Fruit fly (Drosophila melanogaster) whole organism, embryonic: ENCODE results near the gene Pif1B.
A peak's percentile ranks its signal among the peaks of the same experiment; 100 is the strongest.

ENCODE experiments used
- Atf3 ChIP-seq: fragments of 200-800 bp; sonication (Bioruptor generic); optimal IDR thresholded peaks from 3 replicates; lab custom pipeline; 2016; ENCODE audit warnings: missing biosample characterization, missing genetic modification characterization
- Bteb2 ChIP-seq: fragments of 200-800 bp; sonication (Bioruptor generic); optimal IDR thresholded peaks from 2 replicates; lab custom pipeline; 2016; ENCODE audit warnings: missing biosample characterization, missing genetic modification characterization
- CG14014 ChIP-seq: fragments of 200-800 bp; sonication (Bioruptor generic); IDR thresholded peaks from 2 replicates; pipeline ENCODE4 v1.3.6; 2022; ENCODE audit warnings: missing biosample characterization, missing genetic modification characterization
- CG14050 ChIP-seq: fragments of 200-800 bp; sonication (Bioruptor generic); IDR thresholded peaks from 3 replicates; pipeline ENCODE4 v1.3.6; 2022; ENCODE audit warnings: missing biosample characterization, missing genetic modification characterization
- CG15479 ChIP-seq: fragments of 200-800 bp; sonication (Bioruptor generic); optimal IDR thresholded peaks from 3 replicates; lab custom pipeline; 2019; ENCODE audit warnings: missing biosample characterization, mild to moderate bottlenecking, missing genetic modification characterization, moderate library complexity
- CG15696 ChIP-seq: fragments of 200-800 bp; sonication (Bioruptor generic); optimal IDR thresholded peaks from 2 replicates; lab custom pipeline; 2019; ENCODE audit warnings: missing biosample characterization, mild to moderate bottlenecking, missing genetic modification characterization, moderate library complexity
- CG1647 ChIP-seq: fragments of 200-800 bp; sonication (Bioruptor generic); optimal IDR thresholded peaks from 3 replicates; lab custom pipeline; 2016; ENCODE audit warnings: missing biosample characterization, missing genetic modification characterization
- CG17612 ChIP-seq: fragments of 200-800 bp; sonication (Bioruptor generic); IDR thresholded peaks from 2 replicates; pipeline ENCODE4 v1.3.6; 2022; ENCODE audit warnings: missing biosample characterization, missing genetic modification characterization
- CG1832 ChIP-seq: fragments of 200-800 bp; sonication (Bioruptor generic); optimal IDR thresholded peaks from 2 replicates; lab custom pipeline; 2017; ENCODE audit warnings: missing biosample characterization, mild to moderate bottlenecking, missing genetic modification characterization, inconsistent platforms
- CG30020 ChIP-seq: fragments of 200-800 bp; optimal IDR thresholded peaks from 2 replicates; lab custom pipeline; 2019; ENCODE audit warnings: missing biosample characterization, mild to moderate bottlenecking, missing genetic modification characterization, moderate library complexity
- CG31388 ChIP-seq: fragments of 200-800 bp; sonication (Bioruptor generic); optimal IDR thresholded peaks from 2 replicates; lab custom pipeline; 2016; ENCODE audit warnings: missing biosample characterization, missing genetic modification characterization
- CG3163 ChIP-seq: fragments of 200-800 bp; sonication (Bioruptor generic); optimal IDR thresholded peaks from 3 replicates; lab custom pipeline; 2016; ENCODE audit warnings: missing biosample characterization, missing genetic modification characterization
- CG3281 ChIP-seq: fragments of 200-800 bp; sonication (Bioruptor generic); optimal IDR thresholded peaks from 3 replicates; lab custom pipeline; 2017; ENCODE audit warnings: missing biosample characterization, mild to moderate bottlenecking, missing genetic modification characterization
- CG4360 ChIP-seq: fragments of 200-800 bp; sonication (Bioruptor generic); IDR thresholded peaks from 2 replicates; pipeline ENCODE4 v1.3.6; 2022; ENCODE audit warnings: missing biosample characterization, missing genetic modification characterization
- CG4617 ChIP-seq: fragments of 200-800 bp; sonication (Bioruptor generic); optimal IDR thresholded peaks from 3 replicates; lab custom pipeline; 2016; ENCODE audit warnings: missing biosample characterization, missing genetic modification characterization, borderline replicate concordance
- CG5245 ChIP-seq: fragments of 200-800 bp; sonication (Bioruptor generic); optimal IDR thresholded peaks from 3 replicates; lab custom pipeline; 2016; ENCODE audit warnings: missing biosample characterization, missing genetic modification characterization
- CG6175 ChIP-seq: fragments of 200-800 bp; sonication (Bioruptor generic); IDR thresholded peaks from 3 replicates; pipeline ENCODE4 v1.3.6; 2022; ENCODE audit warnings: missing biosample characterization, missing genetic modification characterization
- CG8388 ChIP-seq: fragments of 200-800 bp; sonication (Bioruptor generic); optimal IDR thresholded peaks from 2 replicates; lab custom pipeline; 2019; ENCODE audit warnings: missing biosample characterization, mild to moderate bottlenecking, missing genetic modification characterization, moderate library complexity
- CG9932 ChIP-seq: fragments of 200-800 bp; sonication (Bioruptor generic); IDR thresholded peaks from 2 replicates; pipeline ENCODE4 v1.3.6; 2022; ENCODE audit warnings: missing biosample characterization, missing genetic modification characterization
- CHES-1-like ChIP-seq: fragments of 200-800 bp; sonication (Bioruptor generic); optimal IDR thresholded peaks from 2 replicates; lab custom pipeline; 2016; ENCODE audit warnings: missing biosample characterization, missing genetic modification characterization
- D ChIP-seq, 2 experiments: fragments of 200-800 bp in 1 of 2; fragments of >200 bp in 1 of 2; sonication (Bioruptor generic) in 1 of 2; optimal IDR thresholded peaks; 2 replicates in 1 of 2; 3 replicates in 1 of 2; lab custom pipeline; 2017; ENCODE audit warnings: mild to moderate bottlenecking in 1 of 2, missing biosample characterization in 1 of 2, missing genetic modification characterization in 1 of 2, missing genetic modification reagents in 1 of 2
- Dll ChIP-seq: fragments of 200-800 bp; sonication (Bioruptor generic); IDR thresholded peaks from 4 replicates; pipeline ENCODE4 v1.3.6; 2022; ENCODE audit warnings: missing biosample characterization, missing genetic modification characterization; ENCODE audit not compliant: partially characterized antibody
- Fer1 ChIP-seq: fragments of 200-800 bp; sonication (Bioruptor generic); optimal IDR thresholded peaks from 2 replicates; lab custom pipeline; 2017; ENCODE audit warnings: missing biosample characterization, mild to moderate bottlenecking, missing genetic modification characterization
- Gsc ChIP-seq: fragments of 200-800 bp; sonication (Bioruptor generic); IDR thresholded peaks from 2 replicates; pipeline ENCODE4 v1.3.6; 2022; ENCODE audit warnings: missing biosample characterization, missing genetic modification characterization
- Hr3 ChIP-seq: fragments of 200-800 bp; sonication (Bioruptor generic); optimal IDR thresholded peaks from 3 replicates; lab custom pipeline; 2016; ENCODE audit warnings: missing biosample characterization, missing genetic modification characterization
- Lpt ChIP-seq: fragments of >200 bp; optimal IDR thresholded peaks from 2 replicates; lab custom pipeline; 2018; ENCODE audit warnings: missing biosample characterization, missing genetic modification characterization
- Max ChIP-seq: fragments of 200-800 bp; sonication (Bioruptor generic); optimal IDR thresholded peaks from 2 replicates; lab custom pipeline; 2016; ENCODE audit warnings: missing biosample characterization, mild to moderate bottlenecking, missing genetic modification characterization
- NC2α ChIP-seq: fragments of 200-800 bp; sonication (Bioruptor generic); optimal IDR thresholded peaks from 2 replicates; lab custom pipeline; 2016; ENCODE audit warnings: missing biosample characterization, missing genetic modification characterization
- Sox102F ChIP-seq: fragments of 200-800 bp; sonication (Bioruptor generic); optimal IDR thresholded peaks from 2 replicates; lab custom pipeline; 2018; ENCODE audit warnings: missing biosample characterization, mild to moderate bottlenecking, missing genetic modification characterization, moderate library complexity
- Spps ChIP-seq: fragments of 200-800 bp; sonication (Bioruptor generic); optimal IDR thresholded peaks from 2 replicates; lab custom pipeline; 2018; ENCODE audit warnings: missing biosample characterization, mild to moderate bottlenecking, missing genetic modification characterization
- TFAM ChIP-seq: fragments of 200-800 bp; sonication (Bioruptor generic); optimal IDR thresholded peaks from 2 replicates; lab custom pipeline; 2017; ENCODE audit warnings: missing biosample characterization, missing genetic modification characterization, inconsistent platforms
- Trl ChIP-seq, 3 experiments: fragments of >200 bp in 2 of 3; fragments of 200-800 bp in 1 of 3; sonication (Bioruptor generic) in 1 of 3; optimal IDR thresholded peaks; 2 replicates in 1 of 3; 3 replicates in 2 of 3; lab custom pipeline; 2016 to 2017; ENCODE audit warnings: missing biosample characterization in 1 of 3, missing genetic modification characterization in 1 of 3
- bigmax ChIP-seq: fragments of 200-800 bp; sonication (Bioruptor generic); optimal IDR thresholded peaks from 2 replicates; lab custom pipeline; 2018; ENCODE audit warnings: missing biosample characterization, mild to moderate bottlenecking, missing genetic modification characterization
- crp ChIP-seq, 2 experiments: fragments of 200-800 bp; sonication (Bioruptor generic); optimal IDR thresholded peaks; 2 replicates in 1 of 2; 3 replicates in 1 of 2; lab custom pipeline; 2017; ENCODE audit warnings: missing biosample characterization in 2 of 2, missing genetic modification characterization in 2 of 2, mild to moderate bottlenecking in 1 of 2, moderate library complexity in 1 of 2
- cwo ChIP-seq: fragments of 200-800 bp; sonication (Bioruptor generic); optimal IDR thresholded peaks from 3 replicates; lab custom pipeline; 2017; ENCODE audit warnings: missing biosample characterization, missing genetic modification characterization, mild to moderate bottlenecking, moderate library complexity, missing genetic modification reagents
- esg ChIP-seq: fragments of 200-800 bp; sonication (Bioruptor generic); conservative IDR thresholded peaks from 2 replicates; pipeline ENCODE4 v1.3.6; 2022; ENCODE audit warnings: missing biosample characterization, missing genetic modification characterization
- eyg ChIP-seq: fragments of 200-800 bp; sonication (Bioruptor generic); optimal IDR thresholded peaks from 3 replicates; lab custom pipeline; 2016; ENCODE audit warnings: missing biosample characterization, missing genetic modification characterization
- gfzf ChIP-seq: fragments of 200-800 bp; sonication (Bioruptor generic); optimal IDR thresholded peaks from 2 replicates; lab custom pipeline; 2016; ENCODE audit warnings: missing biosample characterization, mild to moderate bottlenecking, missing genetic modification characterization, moderate library complexity
- hth ChIP-seq: fragments of >200 bp; optimal IDR thresholded peaks from 2 replicates; lab custom pipeline; 2017; ENCODE audit warnings: inconsistent platforms
- ken ChIP-seq: fragments of 200-800 bp; sonication (Bioruptor generic); IDR thresholded peaks from 3 replicates; pipeline ENCODE4 v1.3.6; 2022; ENCODE audit warnings: missing biosample characterization, missing genetic modification characterization
- nerfin-1 ChIP-seq: fragments of 200-800 bp; sonication (Bioruptor generic); optimal IDR thresholded peaks from 3 replicates; lab custom pipeline; 2019; ENCODE audit warnings: missing biosample characterization, mild to moderate bottlenecking, missing genetic modification characterization, moderate library complexity
- pfk ChIP-seq: fragments of 200-800 bp; sonication (Bioruptor generic); optimal IDR thresholded peaks from 2 replicates; lab custom pipeline; 2018; ENCODE audit warnings: missing biosample characterization, mild to moderate bottlenecking, missing genetic modification characterization, moderate library complexity
- slou ChIP-seq: fragments of 200-800 bp; sonication (Bioruptor generic); optimal IDR thresholded peaks from 3 replicates; lab custom pipeline; 2016; ENCODE audit warnings: missing biosample characterization, missing genetic modification characterization
- sr ChIP-seq: fragments of 200-800 bp; sonication (Bioruptor generic); IDR thresholded peaks from 3 replicates; pipeline ENCODE4 v1.3.6; 2022; ENCODE audit warnings: missing biosample characterization, missing genetic modification characterization
- toy ChIP-seq: fragments of 200-800 bp; sonication (Bioruptor generic); IDR thresholded peaks from 2 replicates; pipeline ENCODE4 v1.3.6; 2022; ENCODE audit warnings: missing biosample characterization, missing genetic modification characterization
- tx ChIP-seq: fragments of 200-800 bp; sonication (Bioruptor generic); optimal IDR thresholded peaks from 2 replicates; lab custom pipeline; 2016; ENCODE audit warnings: missing biosample characterization, missing genetic modification characterization
- unc-4 ChIP-seq: fragments of 200-800 bp; sonication (Bioruptor generic); IDR thresholded peaks from 2 replicates; pipeline ENCODE4 v1.3.6; 2022; ENCODE audit warnings: missing biosample characterization, missing genetic modification characterization; ENCODE audit not compliant: partially characterized antibody
- yki ChIP-seq: fragments of >200 bp; optimal IDR thresholded peaks from 3 replicates; lab custom pipeline; 2018
- zen2 ChIP-seq: fragments of 200-800 bp; sonication (Bioruptor generic); IDR thresholded peaks from 3 replicates; pipeline ENCODE4 v1.3.6; 2022; ENCODE audit warnings: missing biosample characterization, missing genetic modification characterization; ENCODE audit not compliant: partially characterized antibody
- zfh2 ChIP-seq: fragments of 200-800 bp; sonication (Bioruptor generic); optimal IDR thresholded peaks from 2 replicates; lab custom pipeline; 2016; ENCODE audit warnings: missing biosample characterization, missing genetic modification characterization

The Pif1B gene

DNA sequence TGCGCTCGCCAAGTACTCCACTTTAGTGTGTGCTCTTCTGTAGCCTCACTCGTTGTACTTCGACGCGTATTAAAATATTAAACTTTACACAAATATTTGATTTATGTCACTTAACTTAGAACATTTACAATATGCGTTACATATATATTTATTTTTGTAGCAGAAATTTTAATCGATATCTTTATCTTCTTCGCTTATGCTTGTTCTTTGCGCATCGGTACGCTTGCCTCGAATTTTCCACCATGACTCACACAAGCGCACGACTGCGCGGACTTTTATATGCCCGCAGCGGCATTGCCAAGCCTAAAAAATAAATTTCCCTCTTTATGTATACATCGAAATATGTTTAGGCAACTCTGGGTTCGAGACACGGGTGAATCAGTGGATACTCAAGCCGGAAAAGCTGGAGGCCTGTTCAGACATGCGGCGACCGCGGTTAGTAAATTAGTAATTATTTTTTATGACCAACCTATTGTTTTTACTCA is 19.5 kb upstream of the Pif1B start, which contains the start of gene aqz (continued):
- peak; percentile 80 for TF ChIP-seq gfzf
- TF ChIP-seq CG31388 (GFP tag; lab: Kevin White, UChicago), result no peak
- peak; percentile 8 for TF ChIP-seq slou (GFP tag; lab: Kevin White, UChicago)
- peak; percentile 53 for TF ChIP-seq Bteb2 (GFP tag; lab: Kevin White, UChicago)
- TF ChIP-seq pfk (GFP tag; lab: Kevin White, UChicago), result peak; percentile 64
- TF ChIP-seq bigmax (GFP tag; lab: Kevin White, UChicago), result peak; percentile 38
- no peak for TF ChIP-seq zen2 (GFP tag; lab: Robert Waterston, UW)
- peak; percentile 49; the same call in 1 of the 4 replicates for TF ChIP-seq Dll
- peak; percentile 46 for TF ChIP-seq nerfin-1 (tag; lab: Kevin White, UChicago)
- no peak for TF ChIP-seq Gsc (GFP tag; lab: Robert Waterston, UW)
- TF ChIP-seq sr (GFP tag; lab: Robert Waterston, UW), result peak; percentile 67; the same call in 2 of the 3 replicates
- TF ChIP-seq eyg (GFP tag; lab: Kevin White, UChicago), result peak; percentile 56
- TF ChIP-seq unc-4 (GFP tag; lab: Robert Waterston, UW), result peak; percentile 57
- TF ChIP-seq CG14014 (GFP tag; lab: Robert Waterston, UW), result peak; percentile 60; the same call in 1 of the 2 replicates
- TF ChIP-seq Sox102F (GFP tag; lab: Kevin White, UChicago), result no peak
- no peak for TF ChIP-seq D (optimal IDR thresholded peaks at IDR 0.05; lab: Kevin White, UChicago)
- TF ChIP-seq D (GFP tag; optimal IDR thresholded peaks at IDR 0.05; lab: Kevin White, UChicago), result peak; percentile 4
- TF ChIP-seq CG15696 (tag; lab: Kevin White, UChicago), result no peak
- no peak for TF ChIP-seq Hr3 (GFP tag; lab: Kevin White, UChicago)
- TF ChIP-seq cwo (GFP tag; lab: Kevin White, UChicago), result peak; percentile 64
- TF ChIP-seq yki, result no peak
- TF ChIP-seq NC2α (GFP tag; lab: Kevin White, UChicago), result peak; percentile 91
- no peak for TF ChIP-seq CG5245 (GFP tag; lab: Kevin White, UChicago)
- TF ChIP-seq CG14050 (GFP tag; lab: Robert Waterston, UW), result no peak; the same call in 2 of the 3 replicates
- TF ChIP-seq tx, result peak; percentile 28
- peak; percentile 79 for TF ChIP-seq ken (GFP tag; lab: Robert Waterston, UW)
- TF ChIP-seq CG3281 (GFP tag; lab: Kevin White, UChicago), result peak; percentile 40
- TF ChIP-seq CG30020, result peak; percentile 92
- peak; percentile 58 for TF ChIP-seq zfh2 (GFP tag; lab: Kevin White, UChicago)
- TF ChIP-seq hth (lab: Kevin White, UChicago), result no peak
- peak; percentile 78 for TF ChIP-seq CG15479
- peak; percentile 69 for TF ChIP-seq Fer1 (GFP tag; lab: Kevin White, UChicago)
- peak; percentile 73 for TF ChIP-seq CHES-1-like
- no peak for TF ChIP-seq esg (GFP tag; lab: Robert Waterston, UW)
- TF ChIP-seq CG8388 (GFP tag; lab: Kevin White, UChicago), result peak; percentile 12
- TF ChIP-seq Max, result no peak
- peak; percentile 19; the same call in 1 of the 2 replicates for TF ChIP-seq CG17612 (GFP tag; lab: Robert Waterston, UW)
- peak; percentile 78 for TF ChIP-seq Atf3
- no peak for TF ChIP-seq Trl (optimal IDR thresholded peaks at IDR 0.05; lab: Kevin White, UChicago)
- TF ChIP-seq Trl (GFP tag; optimal IDR thresholded peaks at IDR 0.05; lab: Kevin White, UChicago), result peak; percentile 73
- TF ChIP-seq Spps (tag; lab: Kevin White, UChicago), result peak; percentile 8
- TF ChIP-seq CG1647, result no peak
- 0 out of 3 replicates have a peak, but pooled peaks have one; percentile 43 for TF ChIP-seq CG6175 (GFP tag; lab: Robert Waterston, UW)
- TF ChIP-seq Lpt (GFP tag; lab: Kevin White, UChicago), result no peak
- no peak for TF ChIP-seq CG1832
- peak in 1 of 2 experiments; percentile 51 for TF ChIP-seq crp (GFP tag; optimal IDR thresholded peaks at IDR 0.05; lab: Kevin White, UChicago)
- peak; percentile 67 for TF ChIP-seq CG9932 (GFP tag; lab: Robert Waterston, UW)
- TF ChIP-seq CG4617 (GFP tag; lab: Kevin White, UChicago), result peak; percentile 68
- peak; percentile 69 for TF ChIP-seq CG3163 (GFP tag; lab: Kevin White, UChicago)
- no peak for TF ChIP-seq TFAM (GFP tag; lab: Kevin White, UChicago)
- TF ChIP-seq CG4360 (GFP tag; lab: Robert Waterston, UW), result peak; percentile 50
- no peak for TF ChIP-seq toy (GFP tag; lab: Robert Waterston, UW)
